Worm (Caenorhabditis elegans): ENCODE measurements around the gene twk-28.

The twk-28 gene

DNA sequence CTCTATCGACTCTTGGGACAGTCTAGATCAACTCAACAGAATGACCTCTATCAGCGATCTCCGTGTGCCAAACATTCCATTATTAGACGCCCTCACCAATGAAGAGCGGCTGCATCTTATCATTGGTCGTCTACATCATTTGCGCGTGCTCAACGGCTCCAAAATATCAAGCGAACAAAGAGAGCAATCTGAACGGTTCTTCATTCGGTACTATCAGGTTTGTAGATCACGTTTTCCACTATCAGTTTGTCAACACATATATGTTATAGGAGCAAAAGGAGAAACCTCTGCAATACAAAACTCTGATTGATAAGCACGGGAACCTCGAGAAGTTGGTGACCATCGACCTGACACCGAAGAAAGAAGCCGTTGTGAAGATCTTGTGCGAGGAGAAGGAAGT is 10.7 kb downstream of the twk-28 start:
- TF ChIP-seq ztf-29 (GFP tag; IDR thresholded peaks at IDR 0.05) (no peak), klf-2 (GFP tag; conservative IDR thresholded peaks at IDR 0.05) (no peak), med-1 (GFP tag; optimal IDR thresholded peaks at IDR 0.05; ENCODE audit: insufficient read depth) (no peak)

DNA sequence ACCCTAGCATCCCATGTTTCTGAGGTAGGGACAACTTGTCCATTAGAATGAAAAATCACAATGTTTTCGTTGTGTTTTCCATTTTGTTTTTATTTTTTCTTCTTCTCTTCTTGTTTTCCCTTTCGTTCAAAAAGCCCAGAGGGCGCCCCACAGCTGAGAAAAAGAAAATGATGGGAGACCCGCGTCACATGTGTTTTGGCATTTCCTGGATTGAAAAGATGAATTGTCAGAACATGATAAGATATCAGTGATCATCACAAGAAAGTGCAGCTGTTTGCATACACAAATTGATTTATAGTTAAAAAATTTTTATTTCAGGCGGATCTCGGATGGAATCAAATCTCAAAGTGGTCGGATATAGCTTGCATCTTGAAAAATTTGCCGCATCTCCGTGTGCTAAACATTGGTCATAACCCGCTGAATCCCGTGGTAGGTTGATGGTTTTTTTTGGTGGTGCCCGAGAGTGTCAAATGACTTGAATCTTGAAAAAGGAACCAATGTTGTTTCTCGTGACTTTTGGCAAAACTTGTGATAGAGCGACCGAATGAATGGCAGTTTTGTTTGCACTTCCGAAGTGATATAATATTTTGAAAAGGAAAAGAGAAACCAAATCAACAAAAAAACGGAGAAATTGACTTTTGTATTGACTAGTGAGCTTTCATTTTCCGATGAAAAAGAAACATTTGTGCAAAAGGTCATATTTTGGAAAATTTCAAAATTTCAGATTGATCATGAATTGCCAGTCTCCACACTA is 12.8 kb downstream of the twk-28 start:
- TF ChIP-seq med-1 (GFP tag; optimal IDR thresholded peaks at IDR 0.05; ENCODE audit: insufficient read depth) (no peak), klf-2 (GFP tag; conservative IDR thresholded peaks at IDR 0.05) (no peak)

DNA sequence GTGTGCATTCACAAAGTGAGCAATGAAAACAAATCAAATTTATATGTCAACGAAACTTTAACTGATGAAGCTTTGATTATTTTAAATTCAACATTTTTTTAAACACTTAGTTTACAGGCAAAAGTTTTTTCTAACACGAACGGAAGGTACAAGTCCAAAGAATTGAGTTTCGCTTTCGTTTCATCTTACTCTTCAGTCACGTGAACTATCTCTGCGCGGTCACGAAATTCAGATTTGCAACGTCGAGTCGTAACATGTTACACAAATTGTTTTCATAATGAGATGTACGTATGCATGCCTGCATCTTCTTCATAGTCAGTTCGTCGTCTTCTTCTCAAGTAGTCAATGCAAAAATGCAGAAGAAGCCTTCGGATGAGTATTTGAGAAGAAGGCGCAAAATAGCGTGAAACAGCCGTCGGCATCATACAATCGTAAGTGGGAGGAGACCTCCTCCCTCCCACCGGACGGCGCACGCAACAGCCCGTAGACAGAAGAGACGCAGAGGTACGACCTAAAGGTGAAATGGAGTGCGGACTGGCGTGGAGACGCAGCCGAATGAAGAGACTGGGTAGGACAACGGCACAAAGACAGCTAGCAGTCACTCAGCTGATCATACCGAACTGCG is 13.7 kb downstream of the twk-28 start, which contains the start of gene coel-1:
coel-1 (plus strand) TSS at position 381 of the 625 bp plus-strand sequence.
- TF ChIP-seq cog-1 (tag; optimal IDR thresholded peaks at IDR 0.05) (peak; percentile 41), ztf-29 (GFP tag; IDR thresholded peaks at IDR 0.05) (0 out of 2 replicates have a peak, but pooled peaks have one; percentile 33), tab-1 (GFP tag; IDR thresholded peaks at IDR 0.05) (no peak), med-1 (GFP tag; optimal IDR thresholded peaks at IDR 0.05; ENCODE audit: insufficient read depth) (no peak)

DNA sequence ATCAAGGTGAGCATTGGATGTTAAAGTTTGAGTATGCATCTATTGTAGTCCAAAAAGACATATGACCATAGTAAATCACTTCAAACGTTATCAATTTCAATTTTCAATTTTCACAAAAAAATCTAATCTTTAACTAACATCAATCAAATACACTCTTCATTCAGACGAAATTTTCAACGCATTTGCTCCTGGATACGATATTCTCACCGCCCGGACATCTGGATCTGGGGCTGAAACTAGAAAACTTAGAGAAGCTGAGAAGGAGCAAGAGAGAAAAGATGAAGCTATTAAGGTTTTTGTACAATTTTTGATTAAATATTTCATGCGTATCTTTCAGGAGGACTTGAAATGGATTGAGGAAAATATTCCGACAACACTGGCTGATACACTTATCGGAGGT is 15.3 kb downstream of the twk-28 start:
- TF ChIP-seq ztf-29 (GFP tag; IDR thresholded peaks at IDR 0.05) (no peak), cog-1 (tag; optimal IDR thresholded peaks at IDR 0.05) (no peak), ref-1 (GFP tag; conservative IDR thresholded peaks at IDR 0.05) (no peak), med-1 (GFP tag; optimal IDR thresholded peaks at IDR 0.05; ENCODE audit: insufficient read depth) (no peak), klf-2 (GFP tag; conservative IDR thresholded peaks at IDR 0.05) (no peak), tab-1 (GFP tag; IDR thresholded peaks at IDR 0.05) (no peak), ztf-23 (GFP tag; IDR thresholded peaks at IDR 0.05) (no peak), flt-1 (GFP tag; IDR thresholded peaks at IDR 0.05) (no peak), T22C8.4 (GFP tag; IDR thresholded peaks at IDR 0.05) (no peak)

DNA sequence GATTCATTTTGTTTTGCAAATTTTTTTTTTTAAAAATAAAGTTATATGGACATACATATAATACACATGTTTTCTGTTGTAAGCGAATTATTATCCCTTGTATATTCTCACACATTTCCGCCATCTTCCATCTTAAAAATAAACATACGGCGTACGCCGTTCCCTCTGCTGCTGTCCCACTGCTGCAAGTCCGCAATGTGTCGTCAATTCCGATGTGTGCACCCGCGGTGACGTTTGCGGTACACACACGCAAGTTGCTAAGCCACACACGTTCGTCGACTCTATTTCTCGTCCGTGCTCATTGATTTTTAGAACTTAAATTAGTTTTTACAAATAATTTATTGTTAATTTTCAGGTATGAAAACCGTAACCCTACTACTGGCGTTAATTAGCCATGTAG is 18.8 kb downstream of the twk-28 start, which contains the start of gene C52B9.4:
C52B9.4 (plus strand) TSS at position 356 of the 400 bp plus-strand sequence.
- TF ChIP-seq klf-2 (GFP tag; conservative IDR thresholded peaks at IDR 0.05): no peak
- TF ChIP-seq ztf-23 (GFP tag; IDR thresholded peaks at IDR 0.05): 0 out of 2 replicates have a peak, but pooled peaks have one; percentile 28
- no peak for TF ChIP-seq T22C8.4 (GFP tag; IDR thresholded peaks at IDR 0.05)
- TF ChIP-seq flt-1 (GFP tag; IDR thresholded peaks at IDR 0.05): no peak
- peak; percentile 17 for TF ChIP-seq cog-1 (tag; optimal IDR thresholded peaks at IDR 0.05)
- no peak for TF ChIP-seq tab-1 (GFP tag; IDR thresholded peaks at IDR 0.05)
- TF ChIP-seq ref-1 (GFP tag; conservative IDR thresholded peaks at IDR 0.05): no peak
- TF ChIP-seq ztf-29 (GFP tag; IDR thresholded peaks at IDR 0.05): no peak
- no peak for TF ChIP-seq med-1 (GFP tag; optimal IDR thresholded peaks at IDR 0.05; ENCODE audit: insufficient read depth)

DNA sequence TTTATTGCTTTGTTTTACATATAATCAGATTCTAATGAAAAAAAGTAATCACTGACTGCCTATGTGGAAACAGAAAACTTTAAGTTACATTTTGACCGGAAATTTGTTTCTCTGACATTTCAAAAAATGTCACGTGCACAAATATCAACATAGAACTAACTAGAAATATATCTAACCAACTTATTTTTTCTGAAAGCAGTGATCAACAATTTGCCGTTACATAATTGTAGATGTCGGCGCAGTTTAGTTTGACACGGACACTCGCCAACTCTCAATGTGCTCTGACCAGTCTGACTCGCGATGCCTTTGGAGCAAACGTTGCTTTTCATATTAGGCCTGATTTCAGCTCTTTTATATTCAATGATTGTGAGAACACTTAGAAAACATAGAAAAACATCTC is 22.4 kb downstream of the twk-28 start, which contains the start of gene srv-6:
srv-6 (plus strand) TSS at position 301 of the 400 bp plus-strand sequence.
- TF ChIP-seq ref-1 (GFP tag; conservative IDR thresholded peaks at IDR 0.05) (no peak), T22C8.4 (GFP tag; IDR thresholded peaks at IDR 0.05) (no peak), flt-1 (GFP tag; IDR thresholded peaks at IDR 0.05) (no peak), klf-2 (GFP tag; conservative IDR thresholded peaks at IDR 0.05) (no peak), ztf-23 (GFP tag; IDR thresholded peaks at IDR 0.05) (no peak), med-1 (GFP tag; optimal IDR thresholded peaks at IDR 0.05; ENCODE audit: insufficient read depth) (no peak), cog-1 (tag; optimal IDR thresholded peaks at IDR 0.05) (no peak), tab-1 (GFP tag; IDR thresholded peaks at IDR 0.05) (no peak), ztf-29 (GFP tag; IDR thresholded peaks at IDR 0.05) (no peak)

DNA sequence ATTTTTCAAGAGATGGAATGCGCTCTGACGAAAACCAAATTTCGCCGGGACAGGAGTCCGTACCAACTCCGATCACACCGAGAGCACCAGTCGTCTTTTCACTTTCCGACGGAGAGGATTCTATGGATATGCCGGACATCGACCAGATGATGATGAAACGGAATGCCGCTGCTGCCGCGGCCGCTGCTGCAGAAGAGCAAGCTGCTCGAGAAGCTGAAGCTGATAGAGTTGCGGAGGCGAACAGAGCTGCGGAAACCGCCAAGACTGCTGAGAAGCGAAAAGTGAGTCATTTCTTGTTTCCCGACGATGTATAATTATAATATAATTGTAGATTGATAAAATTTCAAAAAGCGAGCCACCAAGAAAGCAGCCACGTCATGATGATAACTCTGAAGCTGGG is 23.8 kb downstream of the twk-28 start:
- TF ChIP-seq T22C8.4 (GFP tag; IDR thresholded peaks at IDR 0.05) (no peak), klf-2 (GFP tag; conservative IDR thresholded peaks at IDR 0.05) (no peak), ztf-29 (GFP tag; IDR thresholded peaks at IDR 0.05) (no peak), ref-1 (GFP tag; conservative IDR thresholded peaks at IDR 0.05) (no peak), flt-1 (GFP tag; IDR thresholded peaks at IDR 0.05) (no peak), tab-1 (GFP tag; IDR thresholded peaks at IDR 0.05) (no peak), med-1 (GFP tag; optimal IDR thresholded peaks at IDR 0.05; ENCODE audit: insufficient read depth) (no peak), ztf-23 (GFP tag; IDR thresholded peaks at IDR 0.05) (no peak), cog-1 (tag; optimal IDR thresholded peaks at IDR 0.05) (no peak)

DNA sequence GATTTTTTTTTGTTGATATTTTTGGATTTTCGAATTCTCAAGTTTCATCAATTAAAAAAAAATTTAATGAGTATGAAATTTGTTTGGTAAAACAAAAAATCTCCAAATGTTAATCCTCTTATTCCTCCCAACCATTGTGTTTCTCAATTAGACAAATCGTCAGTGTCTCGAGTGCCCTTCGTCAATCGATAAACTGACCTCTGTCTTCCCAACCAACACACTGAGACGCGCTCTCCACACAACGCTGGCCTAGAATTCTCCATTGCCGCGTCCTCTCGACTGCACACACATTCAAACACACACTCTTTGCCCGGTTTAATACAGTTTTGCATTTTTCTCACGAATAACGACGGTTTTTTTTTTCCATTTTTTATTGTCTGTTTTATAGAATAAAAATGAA is 24.4 kb downstream of the twk-28 start, which contains the start of gene taf-11.1:
taf-11.1 (plus strand) TSS at position 389 of the 400 bp plus-strand sequence.
- no peak for TF ChIP-seq ztf-29 (GFP tag; IDR thresholded peaks at IDR 0.05)
- no peak for TF ChIP-seq flt-1 (GFP tag; IDR thresholded peaks at IDR 0.05)
- peak; percentile 69; the same call in 1 of the 2 replicates for TF ChIP-seq T22C8.4 (GFP tag; IDR thresholded peaks at IDR 0.05)
- no peak for TF ChIP-seq ref-1 (GFP tag; conservative IDR thresholded peaks at IDR 0.05)

DNA sequence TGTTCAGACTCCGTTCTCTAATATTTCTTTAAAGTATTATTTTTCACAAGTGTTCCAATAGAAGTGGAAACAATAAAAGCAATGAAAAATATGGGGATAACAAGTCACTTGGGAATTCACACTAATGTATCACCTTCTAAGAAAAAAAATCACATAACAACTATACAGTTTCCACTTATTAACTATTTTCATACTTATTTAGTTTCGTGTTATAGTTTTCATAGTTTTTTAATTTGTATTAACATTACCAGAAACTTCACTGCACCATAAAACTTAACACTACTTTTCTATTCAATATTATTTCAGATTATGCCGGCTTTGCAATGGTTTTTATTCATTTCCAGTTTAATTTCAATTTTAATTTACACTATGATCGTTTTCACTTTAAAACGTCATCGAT is 27.1 kb downstream of the twk-28 start, which contains the start of gene srv-5:
srv-5 (plus strand) TSS at position 301 of the 400 bp plus-strand sequence.
- TF ChIP-seq cog-1 (tag; optimal IDR thresholded peaks at IDR 0.05): no peak

DNA sequence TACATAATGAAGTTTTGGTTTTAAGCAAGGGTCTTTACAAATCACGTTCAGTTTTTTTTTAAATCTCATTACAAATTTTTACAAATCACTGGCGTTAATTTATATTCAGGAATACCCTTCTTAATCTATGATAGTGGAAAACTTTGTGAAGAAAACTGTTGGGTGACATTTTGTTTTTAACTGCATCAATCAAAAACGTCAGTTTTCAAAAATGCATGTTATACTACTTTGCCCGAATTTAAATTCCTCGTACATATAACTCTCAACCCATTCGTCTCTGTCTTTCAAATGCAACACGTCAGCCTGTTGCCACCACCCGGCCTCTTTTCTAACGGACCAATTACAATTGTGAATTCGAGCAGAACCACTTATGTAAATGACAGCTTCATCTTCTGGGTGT is 30.2 kb downstream of the twk-28 start, which contains the start of gene hlh-13:
hlh-13 (plus strand) TSS at position 301 of the 400 bp plus-strand sequence.
- TF ChIP-seq tab-1 (GFP tag; IDR thresholded peaks at IDR 0.05) (no peak), cog-1 (tag; optimal IDR thresholded peaks at IDR 0.05) (no peak), flt-1 (GFP tag; IDR thresholded peaks at IDR 0.05) (no peak), T22C8.4 (GFP tag; IDR thresholded peaks at IDR 0.05) (no peak), ref-1 (GFP tag; conservative IDR thresholded peaks at IDR 0.05) (no peak), ztf-29 (GFP tag; IDR thresholded peaks at IDR 0.05) (no peak), ztf-23 (GFP tag; IDR thresholded peaks at IDR 0.05) (no peak), klf-2 (GFP tag; conservative IDR thresholded peaks at IDR 0.05) (no peak), med-1 (GFP tag; optimal IDR thresholded peaks at IDR 0.05; ENCODE audit: insufficient read depth) (no peak)
